Worm (Caenorhabditis elegans): ENCODE results near the gene srj-24.

DNA sequence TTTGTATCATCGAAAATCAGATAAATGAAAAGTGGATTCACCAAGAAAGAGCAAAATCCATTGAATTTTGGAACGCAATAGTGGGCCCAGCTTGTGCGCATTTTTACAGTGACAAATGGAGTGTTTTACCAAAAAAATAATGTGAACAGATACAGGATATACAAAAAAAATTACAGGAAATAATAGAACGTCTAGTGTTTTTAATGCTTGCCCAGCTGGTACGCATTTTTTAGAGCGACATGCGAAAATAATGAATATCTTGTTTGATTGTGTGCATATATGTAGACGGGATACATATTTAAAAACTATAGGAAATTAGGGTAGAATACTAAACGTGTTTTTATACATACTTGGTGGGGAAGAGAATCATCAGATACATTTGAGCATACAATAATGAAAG lies 2.5 kb downstream of the srj-24 start, which contains the start of gene srj-25:
- TF ChIP-seq pqm-1 (tag; optimal IDR thresholded peaks at IDR 0.05), result no peak
- no peak for TF ChIP-seq lin-15B (tag; optimal IDR thresholded peaks at IDR 0.05)
- TF ChIP-seq ceh-82 (tag; optimal IDR thresholded peaks at IDR 0.05), result no peak
- TF ChIP-seq ama-1 (optimal IDR thresholded peaks at IDR 0.05), result no peak
- no peak for TF ChIP-seq skn-1 (tag; optimal IDR thresholded peaks at IDR 0.05)
- no peak for TF ChIP-seq ztf-11 (tag; optimal IDR thresholded peaks at IDR 0.05)
- TF ChIP-seq lin-39 (tag; optimal IDR thresholded peaks at IDR 0.05), result no peak
- TF ChIP-seq egl-27 (tag; optimal IDR thresholded peaks at IDR 0.05), result no peak
- no peak for TF ChIP-seq nfya-1 (tag; optimal IDR thresholded peaks at IDR 0.05; ENCODE audit: insufficient read depth)
- no peak for TF ChIP-seq fos-1 (tag; optimal IDR thresholded peaks at IDR 0.05)
- TF ChIP-seq nhr-67 (tag; optimal IDR thresholded peaks at IDR 0.05), result no peak

Data from whole organism, L3 larva.